Worm (Caenorhabditis elegans): ENCODE data around the gene gnrr-2.

Gene gnrr-2

DNA sequence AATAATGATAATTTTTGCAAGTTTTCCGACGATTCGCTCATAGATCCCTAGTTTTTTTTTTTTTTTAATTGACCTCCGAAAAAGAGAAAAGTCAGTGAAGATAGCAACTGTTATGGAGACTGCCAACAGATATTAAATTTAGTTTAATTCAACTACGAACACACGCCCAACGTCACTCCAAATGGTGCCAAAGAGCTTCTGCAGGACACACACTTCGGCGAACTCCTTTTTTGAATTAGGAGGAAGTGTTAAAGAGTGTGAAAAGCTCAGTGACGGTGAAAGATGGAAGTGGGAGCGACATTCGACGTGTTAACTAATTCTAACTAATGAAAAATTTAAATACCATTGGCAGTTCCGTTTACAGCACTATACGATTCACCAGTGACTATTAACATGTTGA lies 3.1 kb downstream of the gnrr-2 start:
- no peak for TF ChIP-seq unc-62 (GFP tag; optimal IDR thresholded peaks at IDR 0.05)

DNA sequence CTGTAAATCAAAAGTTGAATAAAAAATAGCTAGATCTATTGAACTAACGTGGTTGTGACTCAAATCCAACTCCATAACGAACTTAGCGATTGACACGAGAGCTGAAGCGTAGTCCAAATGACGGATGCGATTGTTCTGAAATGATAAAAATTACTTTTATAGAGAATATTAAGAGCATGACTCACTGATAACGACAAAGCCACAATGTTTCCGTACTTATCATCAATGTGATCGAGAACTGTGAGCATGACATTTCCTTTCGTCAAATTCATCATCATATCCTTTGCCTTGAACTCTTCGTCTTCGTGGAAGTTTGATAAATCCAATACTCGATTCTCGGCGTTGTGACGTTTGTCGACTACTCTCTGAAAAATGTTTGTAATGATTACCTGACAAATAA lies 5.2 kb downstream of the gnrr-2 start:
- no peak for TF ChIP-seq unc-62 (GFP tag; optimal IDR thresholded peaks at IDR 0.05)

DNA sequence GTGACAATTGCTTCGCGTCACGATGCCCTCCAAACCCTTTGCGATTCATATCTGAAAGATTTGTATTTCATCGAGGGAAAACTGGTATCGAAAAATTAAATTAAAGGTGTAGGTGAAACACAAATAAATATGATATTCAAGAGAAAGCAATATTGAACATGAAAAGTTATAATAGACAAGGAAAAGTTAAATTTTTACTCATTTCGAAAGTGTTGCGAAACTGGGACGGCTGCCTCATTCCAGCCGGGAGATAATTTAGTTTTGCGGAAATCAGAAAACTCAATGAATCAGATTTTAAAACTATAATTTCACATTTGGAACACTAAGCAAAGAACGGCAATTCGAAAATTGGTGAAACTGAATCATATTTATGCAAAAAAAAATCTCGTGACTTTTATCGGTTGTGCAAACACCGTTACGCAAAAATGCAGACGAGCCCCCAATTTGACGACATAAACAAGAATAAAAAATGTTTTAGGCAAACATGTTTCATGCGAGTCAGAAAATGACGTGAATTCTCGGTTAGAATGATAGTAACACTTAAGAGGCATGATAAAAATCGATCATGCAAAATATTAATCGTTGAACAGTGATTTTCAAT lies 6.2 kb downstream of the gnrr-2 start, which contains the start of the genes nxf-1 and C15H11.11:
Gene nxf-1 (minus strand): TSS at position 51 of the 601 bp plus-strand sequence.
Gene C15H11.11 (plus strand): TSS at position 536 of the 601 bp plus-strand sequence.
- no peak for TF ChIP-seq unc-62 (GFP tag; optimal IDR thresholded peaks at IDR 0.05)

DNA sequence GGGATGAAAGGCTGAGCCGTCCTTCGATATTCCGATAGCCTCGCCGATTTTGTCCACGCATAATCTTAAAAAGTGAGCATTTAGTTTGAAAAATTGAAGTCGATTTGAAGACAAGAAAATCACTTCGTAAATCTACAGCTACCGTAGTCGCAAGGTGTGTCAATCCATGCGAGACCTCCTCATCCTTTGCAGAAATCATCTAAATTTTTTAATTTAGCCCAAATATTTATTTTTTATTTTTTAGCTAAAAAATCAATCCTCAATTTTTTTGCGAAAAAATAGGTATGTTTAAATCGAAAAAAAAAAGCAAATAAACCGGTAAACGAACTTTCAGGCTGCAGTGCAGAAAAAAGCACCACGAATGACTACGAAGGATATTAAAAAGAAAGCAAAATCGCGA lies 8.9 kb downstream of the gnrr-2 start, which contains the start of the genes nxf-2 and set-31:
Gene nxf-2 (minus strand): TSS at position 101 of the 400 bp plus-strand sequence.
Gene set-31 (plus strand): TSS at position 169 of the 400 bp plus-strand sequence.
- TF ChIP-seq unc-62 (GFP tag; optimal IDR thresholded peaks at IDR 0.05): no peak

DNA sequence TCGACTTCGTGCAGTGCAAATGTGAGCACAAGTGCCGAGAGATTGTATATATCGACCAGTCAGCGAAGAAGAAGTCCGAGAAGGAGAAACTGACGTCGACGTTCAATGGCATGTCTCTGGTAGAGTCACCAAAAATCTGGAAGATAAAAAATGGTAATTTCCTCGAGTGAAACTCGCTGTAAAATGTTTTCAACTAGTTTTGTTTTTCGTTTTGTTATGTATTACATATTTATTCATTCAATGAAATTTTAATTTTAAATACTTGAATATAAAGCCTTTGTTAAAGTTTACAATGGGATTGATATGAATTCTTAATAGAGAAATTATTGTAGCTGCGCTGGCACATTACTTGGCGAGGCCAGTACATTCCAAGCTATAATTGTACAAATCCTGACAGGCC lies 11.0 kb downstream of the gnrr-2 start:
- TF ChIP-seq unc-62 (GFP tag; optimal IDR thresholded peaks at IDR 0.05): no peak

DNA sequence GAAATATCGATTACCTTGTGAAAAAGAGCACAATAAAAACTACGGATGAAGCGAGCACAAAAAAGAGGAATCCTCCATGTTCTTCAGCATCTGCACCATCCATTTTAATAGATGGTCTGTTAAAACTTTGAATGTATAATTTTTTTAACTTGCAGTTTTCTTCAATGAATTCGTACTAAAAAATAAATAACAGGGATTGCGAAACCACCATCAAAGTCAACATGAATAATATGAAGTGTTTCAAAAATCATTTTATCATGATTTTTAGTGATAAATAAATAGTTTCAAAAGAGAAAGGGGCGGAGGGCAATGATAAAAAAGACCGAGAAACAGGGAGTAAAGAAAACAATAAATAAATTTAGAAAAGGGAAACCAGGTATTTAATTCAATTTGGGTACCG lies 12.5 kb downstream of the gnrr-2 start, which contains the start of gene dhs-22:
Gene dhs-22 (minus strand): TSS at position 116 of the 400 bp plus-strand sequence.
- no peak for TF ChIP-seq unc-62 (GFP tag; optimal IDR thresholded peaks at IDR 0.05)

DNA sequence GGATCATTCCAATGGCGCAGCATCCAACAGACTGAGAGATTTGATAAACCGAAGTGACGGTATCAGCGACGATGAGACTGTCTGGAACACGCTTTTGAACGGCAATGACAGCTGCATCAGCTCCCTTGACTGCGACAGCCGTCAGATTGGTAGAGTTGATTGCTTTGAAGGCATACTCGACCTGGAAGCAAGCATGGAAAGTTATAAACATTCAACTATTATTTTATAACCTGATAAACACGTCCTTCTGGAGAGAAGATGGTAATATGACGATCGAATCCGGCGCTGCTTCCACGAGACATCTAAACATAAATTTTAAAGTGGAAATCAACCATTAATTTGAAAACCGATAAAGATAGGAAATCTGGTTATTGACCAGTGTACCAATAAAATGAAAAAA lies 13.4 kb downstream of the gnrr-2 start, which contains the start of gene pas-1:
Gene pas-1 (minus strand): TSS at position 302 of the 400 bp plus-strand sequence.
- TF ChIP-seq unc-62 (GFP tag; optimal IDR thresholded peaks at IDR 0.05): no peak

DNA sequence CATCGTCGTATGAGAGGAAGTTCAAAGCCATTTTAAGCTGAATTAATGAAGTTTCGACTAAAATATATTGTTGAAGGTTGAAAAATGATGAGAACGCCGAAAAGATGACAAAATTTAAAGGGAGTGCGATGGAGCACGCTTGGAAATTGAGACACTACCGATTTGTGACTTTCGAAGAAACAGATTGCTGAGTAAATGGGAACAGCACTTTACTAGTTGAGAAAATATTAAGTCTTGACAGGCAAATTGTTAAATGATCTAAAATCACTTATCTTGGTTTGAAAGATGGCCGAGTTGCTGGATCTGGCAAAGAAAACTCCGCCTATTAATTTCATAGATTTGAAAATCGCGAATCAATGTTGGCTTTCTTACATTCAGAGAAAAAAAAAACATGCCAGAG lies 14.4 kb downstream of the gnrr-2 start, which contains the start of gene rpoa-12:
Gene rpoa-12 (minus strand): TSS at position 37 of the 400 bp plus-strand sequence.
- no peak for TF ChIP-seq unc-62 (GFP tag; optimal IDR thresholded peaks at IDR 0.05)

DNA sequence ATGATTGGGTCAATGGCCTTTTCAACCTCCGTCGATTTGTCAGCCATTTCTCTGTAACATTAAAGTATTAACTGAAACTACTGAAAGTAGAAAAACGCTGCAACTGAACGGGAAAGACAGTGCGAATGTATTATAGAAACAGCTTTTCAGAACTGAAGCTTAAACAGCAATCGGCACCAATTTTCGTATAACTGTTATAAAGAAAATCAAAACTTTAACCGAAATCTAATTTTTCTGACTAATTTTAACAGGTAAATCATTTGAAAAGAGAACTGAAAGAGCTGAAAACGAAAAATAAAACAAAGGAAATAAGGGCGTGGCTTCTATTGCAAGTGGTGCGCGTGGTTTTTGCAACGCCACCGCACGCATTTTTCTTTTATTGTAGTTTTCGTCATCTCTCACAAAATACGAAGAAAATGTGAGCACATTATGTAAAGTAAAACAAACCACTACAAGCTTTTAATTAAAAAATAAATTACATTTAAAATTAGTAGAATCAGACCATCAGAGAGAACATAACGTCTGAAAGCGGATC lies 16.2 kb downstream of the gnrr-2 start, which contains the start of gene rrsr-1:
Gene rrsr-1 (minus strand): TSS at position 51 of the 535 bp plus-strand sequence.
- TF ChIP-seq unc-62 (GFP tag; optimal IDR thresholded peaks at IDR 0.05): no peak

DNA sequence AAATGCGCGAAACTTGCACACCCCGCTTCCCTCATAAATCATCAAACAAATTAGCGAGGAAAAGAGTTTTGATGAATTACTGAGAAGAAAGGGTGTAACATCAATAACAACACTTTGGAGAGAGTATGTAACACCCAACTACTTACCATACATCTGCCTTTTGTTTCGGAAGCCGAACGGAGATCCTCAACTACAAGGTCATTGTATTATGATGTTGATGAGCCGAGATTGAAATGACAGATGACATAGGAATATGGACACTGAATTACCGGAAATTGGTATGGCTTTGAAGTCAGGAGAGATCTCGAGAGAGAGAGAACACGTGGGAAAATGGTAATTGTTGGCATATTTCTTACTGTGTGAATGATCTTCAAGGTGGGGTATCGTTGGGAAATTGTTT lies 17.1 kb downstream of the gnrr-2 start:
- TF ChIP-seq unc-62 (GFP tag; optimal IDR thresholded peaks at IDR 0.05): no peak

DNA sequence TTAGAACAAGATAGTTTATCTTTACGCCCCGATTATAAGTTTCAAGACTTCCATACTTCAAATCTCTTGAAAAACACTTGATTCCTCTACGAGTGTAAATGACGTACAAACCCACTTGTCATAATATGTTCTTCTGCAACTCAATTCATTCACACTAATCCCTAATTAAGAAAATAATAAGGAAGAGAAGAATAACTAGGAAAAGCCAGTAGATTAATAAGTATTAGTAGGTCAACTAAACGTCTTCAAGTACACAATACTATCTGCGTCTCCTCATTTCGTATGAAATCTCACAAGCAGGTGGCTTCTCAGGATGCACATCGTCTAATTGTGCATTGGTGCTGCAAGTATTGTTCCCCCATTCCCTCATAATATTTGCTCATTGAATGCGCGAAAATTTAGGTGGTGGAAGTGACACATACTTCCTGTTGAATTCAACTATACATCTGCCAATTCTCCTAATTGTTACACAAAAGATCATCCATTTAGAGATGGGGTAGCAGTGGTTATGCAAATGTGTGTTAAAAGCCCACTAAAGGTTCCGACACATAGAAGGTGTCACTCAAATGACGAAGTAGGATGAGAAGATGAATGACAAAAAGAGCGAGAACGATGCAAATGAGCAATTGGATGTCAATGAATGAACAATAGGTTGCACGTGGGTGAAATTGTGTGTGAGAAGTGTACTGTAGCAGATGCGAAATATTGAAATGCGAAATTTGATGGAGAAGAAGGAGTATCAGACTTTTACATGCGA lies 18.4 kb downstream of the gnrr-2 start:
- no peak for TF ChIP-seq unc-62 (GFP tag; optimal IDR thresholded peaks at IDR 0.05)

DNA sequence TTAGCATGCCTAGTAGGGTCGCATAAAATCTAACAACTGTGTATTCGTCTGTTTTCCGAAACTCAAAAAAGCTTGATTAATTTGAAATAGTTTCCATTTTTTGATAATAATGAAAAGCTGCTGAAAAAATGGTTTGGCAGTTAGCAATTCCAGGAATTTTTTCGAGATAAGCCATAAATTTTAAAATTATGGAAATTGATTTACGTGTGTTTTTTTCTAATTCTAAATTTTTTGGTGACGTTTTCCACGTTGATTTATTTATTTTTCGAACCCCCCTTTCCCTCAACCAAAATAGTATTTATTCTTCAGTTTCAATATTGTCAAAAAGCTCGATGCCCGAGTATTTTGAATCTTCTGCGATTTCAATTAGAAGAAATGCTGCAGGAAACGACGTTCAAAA lies 20.0 kb downstream of the gnrr-2 start, which contains the start of gene F23B12.1:
Gene F23B12.1 (plus strand): TSS at position 301 of the 400 bp plus-strand sequence.
- no peak for TF ChIP-seq unc-62 (GFP tag; optimal IDR thresholded peaks at IDR 0.05)

DNA sequence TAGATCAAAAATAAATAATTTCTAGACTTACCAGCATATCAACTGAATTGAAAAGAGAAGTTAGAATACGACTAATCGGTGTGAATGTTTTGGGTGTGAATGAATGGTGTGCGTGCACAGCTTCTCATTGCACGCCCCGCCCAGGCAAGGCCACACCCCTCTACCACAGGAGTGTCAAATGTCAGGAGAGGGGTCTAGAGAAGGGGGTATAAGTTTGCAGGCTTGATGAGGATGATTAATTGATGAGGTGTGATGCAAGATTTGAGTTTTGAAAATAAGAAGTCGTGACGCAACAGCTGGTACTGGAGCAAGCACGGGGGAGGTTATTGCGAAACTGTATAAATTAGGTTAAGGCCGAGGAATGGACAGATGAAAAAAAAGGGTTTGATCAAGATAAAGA lies 23.4 kb downstream of the gnrr-2 start, which contains the start of gene egl-1:
Gene egl-1 (minus strand): TSS at position 101 of the 400 bp plus-strand sequence.
- TF ChIP-seq unc-62 (GFP tag; optimal IDR thresholded peaks at IDR 0.05): no peak

DNA sequence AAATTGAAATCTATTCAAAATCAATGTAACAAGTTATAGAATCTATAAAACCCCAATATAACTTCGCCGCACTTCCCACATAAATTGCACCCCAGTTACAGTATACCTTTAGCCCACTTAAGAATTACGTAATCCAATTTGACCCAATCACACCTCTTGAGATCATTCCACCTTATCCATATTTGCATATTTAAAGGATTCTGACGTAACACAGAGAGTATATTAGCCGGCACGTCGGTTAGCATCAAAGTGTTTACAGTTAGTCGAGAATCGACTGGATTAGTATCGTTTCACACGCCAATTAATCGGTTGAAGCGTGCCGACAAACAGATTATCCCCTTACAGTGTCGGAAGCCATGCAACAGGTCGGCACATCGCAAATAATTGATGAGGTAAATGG lies 24.7 kb downstream of the gnrr-2 start:
- TF ChIP-seq unc-62 (GFP tag; optimal IDR thresholded peaks at IDR 0.05): no peak

DNA sequence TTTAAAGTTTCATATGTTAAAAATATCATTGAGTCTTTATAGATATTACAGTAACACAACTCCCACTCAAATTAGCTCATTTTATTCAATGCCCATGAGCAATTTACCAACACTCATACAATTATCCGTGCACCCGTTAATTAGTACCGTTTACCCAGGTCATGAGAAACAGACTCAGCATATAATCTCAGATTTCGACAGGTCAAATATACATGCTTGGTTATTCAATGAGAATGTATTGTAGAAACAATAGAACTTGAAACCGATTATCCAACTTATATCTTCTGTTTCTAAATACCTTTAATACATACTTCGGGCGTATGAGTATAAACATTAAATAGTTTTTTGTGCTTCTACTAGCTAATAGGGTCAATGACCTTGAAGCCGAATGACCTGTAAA lies 27.3 kb downstream of the gnrr-2 start:
- TF ChIP-seq unc-62 (GFP tag; optimal IDR thresholded peaks at IDR 0.05): no peak

DNA sequence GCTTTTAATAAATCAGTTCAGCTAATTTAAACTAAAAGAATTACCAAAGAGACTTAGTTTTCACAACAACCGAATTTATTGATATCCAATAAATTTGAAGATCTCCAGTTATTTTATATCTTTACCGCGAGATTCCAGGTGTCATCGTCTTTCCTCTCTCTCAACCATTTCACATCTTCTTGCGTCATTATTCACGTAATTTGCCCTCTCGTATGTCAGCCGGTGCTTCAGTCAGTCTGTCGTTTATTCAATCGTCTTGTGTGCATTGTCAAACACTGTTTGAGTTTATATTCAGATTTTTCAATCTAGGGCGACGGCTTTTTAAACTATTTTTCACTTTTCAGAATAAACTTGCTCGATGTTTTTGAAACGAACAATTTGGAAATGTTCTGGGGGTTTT lies 28.5 kb downstream of the gnrr-2 start:
- no peak for TF ChIP-seq unc-62 (GFP tag; optimal IDR thresholded peaks at IDR 0.05)

Data from whole organism, dauer.